2 worm cellular contexts compared by ENCODE assay signal in genomic region chrII:14441144-14441543, ce11.
TF ChIP-seq lines count a peak whose summit lies in the region.

Gene smg-8, plus strand, starts transcription at chrII:14441409.

TF ChIP-seq in whole organism, L1 larva, 84 proteins besides CTCF, POLR2A, EP300 and RAD21 (continued from another document):
- TF ChIP-seq ceh-82 (tag; optimal IDR thresholded peaks at IDR 0.05; lab: Kevin White, UChicago) (peak; percentile 47 to 89 (median 70)), nhr-19 (GFP tag; conservative IDR thresholded peaks at IDR 0.05; lab: Robert Waterston, UW) (peak; percentile 73), sptf-1 (tag; optimal IDR thresholded peaks at IDR 0.05; lab: Kevin White, UChicago) (no peak), efl-1 (optimal IDR thresholded peaks at IDR 0.05; lab: Kevin White, UChicago) (peak; percentile 98 to 100), efl-1 (GFP tag; optimal IDR thresholded peaks at IDR 0.05 in 1 of 2; lab: Kevin White, UChicago) (peak; percentile 98 to 100), mep-1 (tag; optimal IDR thresholded peaks at IDR 0.05; lab: Kevin White, UChicago) (peak; percentile 78), dpl-1 (GFP tag; optimal IDR thresholded peaks at IDR 0.05; lab: Kevin White, UChicago) (peak; percentile 98 to 99 (median 98)), hlh-17 (GFP tag; optimal IDR thresholded peaks at IDR 0.05; lab: Kevin White, UChicago; ENCODE audit: borderline replicate concordance) (no peak), nhr-76 (tag; optimal IDR thresholded peaks at IDR 0.05; lab: Kevin White, UChicago) (no peak), hpl-2 (GFP tag; optimal IDR thresholded peaks at IDR 0.05; lab: Kevin White, UChicago) (no peak), ztf-4 (tag; optimal IDR thresholded peaks at IDR 0.05; lab: Kevin White, UChicago) (peak; percentile 17), sox-4 (tag; optimal IDR thresholded peaks at IDR 0.05; lab: Kevin White, UChicago) (peak; percentile 14), C16A3.4 (tag; optimal IDR thresholded peaks at IDR 0.05; lab: Kevin White, UChicago) (peak; percentile 87), snpc-4 (tag; optimal IDR thresholded peaks at IDR 0.05; lab: Kevin White, UChicago) (peak; percentile 56), lin-13 (GFP tag; optimal IDR thresholded peaks at IDR 0.05; lab: Kevin White, UChicago) (peak; percentile 79), zip-4 (GFP tag; optimal IDR thresholded peaks at IDR 0.05; lab: Kevin White, UChicago) (peak; percentile 20), rnt-1 (tag; optimal IDR thresholded peaks at IDR 0.05; lab: Kevin White, UChicago) (no peak), ama-1 (optimal IDR thresholded peaks at IDR 0.05; lab: Kevin White, UChicago) (no peak), skn-1 (tag; optimal IDR thresholded peaks at IDR 0.05; lab: Kevin White, UChicago) (peak; percentile 84), pqm-1 (tag; optimal IDR thresholded peaks at IDR 0.05; lab: Kevin White, UChicago) (no peak), alr-1 (tag; optimal IDR thresholded peaks at IDR 0.05; lab: Kevin White, UChicago; ENCODE audit: borderline replicate concordance) (no peak), grh-1 (GFP tag; IDR thresholded peaks at IDR 0.05; lab: Robert Waterston, UW) (no peak), isw-1 (GFP tag; IDR thresholded peaks at IDR 0.05; lab: Robert Waterston, UW) (peak; percentile 68), fkh-8 (tag; optimal IDR thresholded peaks at IDR 0.05; lab: Kevin White, UChicago) (peak; percentile 67), lin-15B (tag; optimal IDR thresholded peaks at IDR 0.05; lab: Kevin White, UChicago) (peak; percentile 79), nhr-11 (tag; optimal IDR thresholded peaks at IDR 0.05; lab: Kevin White, UChicago) (peak; percentile 50), tbx-2 (tag; optimal IDR thresholded peaks at IDR 0.05; lab: Kevin White, UChicago) (peak; percentile 81), hlh-4 (tag; optimal IDR thresholded peaks at IDR 0.05; lab: Kevin White, UChicago) (no peak), ceh-63 (GFP tag; optimal IDR thresholded peaks at IDR 0.05; lab: Kevin White, UChicago) (no peak), mef-2 (tag; optimal IDR thresholded peaks at IDR 0.05; lab: Kevin White, UChicago) (peak; percentile 20), pag-3 (tag; optimal IDR thresholded peaks at IDR 0.05; lab: Kevin White, UChicago; ENCODE audit: borderline replicate concordance, insufficient read depth) (no peak), zag-1 (tag; optimal IDR thresholded peaks at IDR 0.05; lab: Kevin White, UChicago) (no peak), lir-3 (tag; optimal IDR thresholded peaks at IDR 0.05; lab: Kevin White, UChicago; ENCODE audit: poor library complexity) (peak; percentile 18), ceh-88 (GFP tag; IDR thresholded peaks at IDR 0.05; lab: Robert Waterston, UW) (no peak; the same call in 1 of the 2 replicates), nhr-77 (tag; optimal IDR thresholded peaks at IDR 0.05; lab: Kevin White, UChicago) (peak; percentile 93), nhr-28 (tag; optimal IDR thresholded peaks at IDR 0.05; lab: Kevin White, UChicago) (no peak), tlp-1 (tag; optimal IDR thresholded peaks at IDR 0.05; lab: Kevin White, UChicago) (no peak), ets-5 (GFP tag; IDR thresholded peaks at IDR 0.05; lab: Robert Waterston, UW) (no peak), nhr-47 (tag; optimal IDR thresholded peaks at IDR 0.05; lab: Kevin White, UChicago) (peak; percentile 89), nhr-71 (tag; optimal IDR thresholded peaks at IDR 0.05; lab: Kevin White, UChicago) (no peak), nhr-84 (tag; optimal IDR thresholded peaks at IDR 0.05; lab: Kevin White, UChicago) (no peak), C34B4.2 (tag; optimal IDR thresholded peaks at IDR 0.05; lab: Kevin White, UChicago) (no peak), nhr-237 (tag; optimal IDR thresholded peaks at IDR 0.05; lab: Kevin White, UChicago) (peak; percentile 64), pax-3 (tag; optimal IDR thresholded peaks at IDR 0.05; lab: Kevin White, UChicago) (no peak), lsy-2 (tag; optimal IDR thresholded peaks at IDR 0.05; lab: Kevin White, UChicago) (peak; percentile 84 to 93), swsn-7 (tag; optimal IDR thresholded peaks at IDR 0.05; lab: Kevin White, UChicago) (peak; percentile 80), nhr-85 (tag; lab: Kevin White, UChicago) (peak; percentile 76), snu-23 (GFP tag; optimal IDR thresholded peaks at IDR 0.05; lab: Kevin White, UChicago) (peak; percentile 85), unc-98 (GFP tag; IDR thresholded peaks at IDR 0.05; lab: Robert Waterston, UW) (no peak), fkh-4 (tag; optimal IDR thresholded peaks at IDR 0.05; lab: Kevin White, UChicago; ENCODE audit: borderline replicate concordance) (no peak), lin-39 (tag; optimal IDR thresholded peaks at IDR 0.05; lab: Kevin White, UChicago) (peak; percentile 15), dsc-1 (tag; optimal IDR thresholded peaks at IDR 0.05; lab: Kevin White, UChicago) (peak; percentile 73), vab-15 (tag; optimal IDR thresholded peaks at IDR 0.05; lab: Kevin White, UChicago) (no peak), nhr-12 (tag; optimal IDR thresholded peaks at IDR 0.05; lab: Kevin White, UChicago) (no peak), nhr-90 (tag; optimal IDR thresholded peaks at IDR 0.05; lab: Kevin White, UChicago; ENCODE audit: poor library complexity) (peak; percentile 77), sup-37 (GFP tag; optimal IDR thresholded peaks at IDR 0.05; lab: Kevin White, UChicago) (no peak), ces-1 (GFP tag; optimal IDR thresholded peaks at IDR 0.05; lab: Kevin White, UChicago) (no peak), elt-3 (tag; optimal IDR thresholded peaks at IDR 0.05; lab: Kevin White, UChicago) (peak in 2 of 6 experiments; percentile 31 to 33), mdl-1 (tag; optimal IDR thresholded peaks at IDR 0.05; lab: Kevin White, UChicago) (peak in 1 of 2 experiments; percentile 71), ceh-8 (GFP tag; optimal IDR thresholded peaks at IDR 0.05; lab: Kevin White, UChicago) (no peak), fkh-10 (GFP tag; optimal IDR thresholded peaks at IDR 0.05; lab: Kevin White, UChicago) (peak; percentile 31), lin-35 (GFP tag; optimal IDR thresholded peaks at IDR 0.05; lab: Kevin White, UChicago) (peak; percentile 99), blmp-1 (tag; optimal IDR thresholded peaks at IDR 0.05; lab: Kevin White, UChicago) (peak; percentile 59), ztf-11 (tag; optimal IDR thresholded peaks at IDR 0.05; lab: Kevin White, UChicago) (no peak), aha-1 (tag; optimal IDR thresholded peaks at IDR 0.05; lab: Kevin White, UChicago) (no peak), F16B12.6 (tag; optimal IDR thresholded peaks at IDR 0.05; lab: Kevin White, UChicago) (peak; percentile 71)

TF ChIP-seq in whole organism, L3 larva, 47 proteins besides CTCF, POLR2A, EP300 and RAD21 (continued from another document):
- peak; percentile 56 for TF ChIP-seq ceh-28 (tag; optimal IDR thresholded peaks at IDR 0.05; lab: Kevin White, UChicago)
- no peak for TF ChIP-seq fkh-10 (GFP tag; optimal IDR thresholded peaks at IDR 0.05; lab: Kevin White, UChicago)
- peak; percentile 44 for TF ChIP-seq nhr-23 (tag; optimal IDR thresholded peaks at IDR 0.05; lab: Kevin White, UChicago)
- no peak for TF ChIP-seq eor-1 (tag; optimal IDR thresholded peaks at IDR 0.05; lab: Kevin White, UChicago)
- peak; percentile 66 for TF ChIP-seq snpc-4 (tag; optimal IDR thresholded peaks at IDR 0.05; lab: Kevin White, UChicago)
- no peak for TF ChIP-seq sea-2 (GFP tag; optimal IDR thresholded peaks at IDR 0.05; lab: Kevin White, UChicago)
- TF ChIP-seq lin-39 (tag; optimal IDR thresholded peaks at IDR 0.05; lab: Kevin White, UChicago) = peak; percentile 80
- TF ChIP-seq mdl-1 (tag; optimal IDR thresholded peaks at IDR 0.05; lab: Kevin White, UChicago) = no peak
- TF ChIP-seq nhr-28 (tag; optimal IDR thresholded peaks at IDR 0.05; lab: Kevin White, UChicago) = no peak
- peak; percentile 45 for TF ChIP-seq R02D3.7 (tag; optimal IDR thresholded peaks at IDR 0.05; lab: Kevin White, UChicago)
- TF ChIP-seq lin-15B (tag; optimal IDR thresholded peaks at IDR 0.05; lab: Kevin White, UChicago) = peak; percentile 88
- TF ChIP-seq elt-2 (tag; optimal IDR thresholded peaks at IDR 0.05; lab: Kevin White, UChicago) = no peak
- no peak for TF ChIP-seq nhr-76 (tag; optimal IDR thresholded peaks at IDR 0.05; lab: Kevin White, UChicago)
- peak; percentile 93 for TF ChIP-seq nfya-1 (tag; optimal IDR thresholded peaks at IDR 0.05; lab: Kevin White, UChicago; ENCODE audit: insufficient read depth)
- no peak for TF ChIP-seq ceh-16 (tag; optimal IDR thresholded peaks at IDR 0.05; lab: Kevin White, UChicago)
- TF ChIP-seq egl-27 (tag; optimal IDR thresholded peaks at IDR 0.05; lab: Kevin White, UChicago) = no peak
- no peak for TF ChIP-seq unc-62 (GFP tag; optimal IDR thresholded peaks at IDR 0.05; lab: Kevin White, UChicago)
- TF ChIP-seq fkh-2 (tag; optimal IDR thresholded peaks at IDR 0.05; lab: Kevin White, UChicago) = no peak
- peak; percentile 32 for TF ChIP-seq hmg-11 (tag; optimal IDR thresholded peaks at IDR 0.05; lab: Kevin White, UChicago)
- peak; percentile 35 for TF ChIP-seq pqm-1 (tag; optimal IDR thresholded peaks at IDR 0.05; lab: Kevin White, UChicago)
- no peak for TF ChIP-seq aly-2 (tag; optimal IDR thresholded peaks at IDR 0.05; lab: Kevin White, UChicago)
- TF ChIP-seq egl-5 (tag; optimal IDR thresholded peaks at IDR 0.05; lab: Kevin White, UChicago) = peak; percentile 54
- no peak for TF ChIP-seq unc-39 (tag; optimal IDR thresholded peaks at IDR 0.05; lab: Kevin White, UChicago)
- no peak for TF ChIP-seq ceh-9 (tag; optimal IDR thresholded peaks at IDR 0.05; lab: Kevin White, UChicago)
- no peak for TF ChIP-seq mml-1 (tag; optimal IDR thresholded peaks at IDR 0.05; lab: Kevin White, UChicago)
- no peak for TF ChIP-seq nhr-77 (tag; optimal IDR thresholded peaks at IDR 0.05; lab: Kevin White, UChicago)
- TF ChIP-seq daf-12 (tag; optimal IDR thresholded peaks at IDR 0.05; lab: Kevin White, UChicago) = no peak
